Worm (Caenorhabditis elegans): ENCODE measurements around the gene cal-1.

Gene cal-1

ce11 chrV:12550755-12551154, 33.7 kb upstream of the cal-1 start:
- TF ChIP-seq nhr-27 (tag; optimal IDR thresholded peaks at IDR 0.05) = no peak
- TF ChIP-seq tlf-1 (GFP tag; optimal IDR thresholded peaks at IDR 0.05) = no peak
- TF ChIP-seq ekl-4 (GFP tag; IDR thresholded peaks at IDR 0.05) = no peak
- TF ChIP-seq ets-4 (GFP tag; optimal IDR thresholded peaks at IDR 0.05) = no peak

- TF ChIP-seq lin-26 (GFP tag; IDR thresholded peaks at IDR 0.05) (peak; percentile 39; the same call in 1 of the 2 replicates), nhr-27 (tag; optimal IDR thresholded peaks at IDR 0.05) (no peak), ama-1 (optimal IDR thresholded peaks at IDR 0.05) (peak; percentile 61), ama-1 (GFP tag; optimal IDR thresholded peaks at IDR 0.05) (no peak)
These were observed 33.1 kb upstream of the cal-1 start, which contains the start of gene F45D3.3 for ce11 chrV:12550036-12550626. F45D3.3 (minus strand) TSS chrV:12550385.

ce11 chrV:12549604-12550003, 32.6 kb upstream of the cal-1 start:
- TF ChIP-seq ama-1 (optimal IDR thresholded peaks at IDR 0.05) (peak; percentile 81), ama-1 (GFP tag; optimal IDR thresholded peaks at IDR 0.05) (no peak), mel-28 (tag; optimal IDR thresholded peaks at IDR 0.05; ENCODE audit: borderline replicate concordance) (no peak), chd-7 (tag; optimal IDR thresholded peaks at IDR 0.05) (peak; percentile 5), mcd-1 (GFP tag; IDR thresholded peaks at IDR 0.05) (0 out of 2 replicates have a peak, but pooled peaks have one; percentile 15)

DNA sequence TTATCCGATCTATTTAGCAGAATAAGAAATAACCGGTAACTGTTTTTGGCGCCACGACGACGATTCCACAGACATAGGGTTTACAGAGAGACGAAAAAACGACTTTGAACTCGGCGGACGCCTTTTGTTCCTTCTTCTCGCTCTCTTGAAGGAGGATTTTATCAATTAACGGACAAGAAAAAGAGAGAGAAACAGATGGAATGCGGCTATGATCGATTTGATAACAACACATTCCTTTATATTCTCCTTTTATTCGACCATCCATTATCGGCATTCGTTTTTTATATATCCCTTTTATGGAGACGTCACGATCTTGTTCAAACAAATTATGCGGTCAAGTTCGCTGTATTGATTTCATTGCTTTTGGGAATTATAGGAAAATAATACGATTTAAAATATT, 31.8 kb upstream of the cal-1 start:
- no peak for TF ChIP-seq T26A5.8 (tag; optimal IDR thresholded peaks at IDR 0.05)
- peak; percentile 18 for TF ChIP-seq ztf-26 (tag; optimal IDR thresholded peaks at IDR 0.05)
- peak; percentile 59; the same call in 1 of the 2 replicates for TF ChIP-seq nfyb-1 (GFP tag; IDR thresholded peaks at IDR 0.05)
- TF ChIP-seq tbx-9 (tag; optimal IDR thresholded peaks at IDR 0.05; ENCODE audit: borderline replicate concordance) = no peak
- TF ChIP-seq ama-1 (optimal IDR thresholded peaks at IDR 0.05) = peak; percentile 73
- TF ChIP-seq ama-1 (GFP tag; optimal IDR thresholded peaks at IDR 0.05) = no peak
- TF ChIP-seq rcor-1 (GFP tag; IDR thresholded peaks at IDR 0.05) = peak; percentile 10; the same call in 1 of the 2 replicates

DNA sequence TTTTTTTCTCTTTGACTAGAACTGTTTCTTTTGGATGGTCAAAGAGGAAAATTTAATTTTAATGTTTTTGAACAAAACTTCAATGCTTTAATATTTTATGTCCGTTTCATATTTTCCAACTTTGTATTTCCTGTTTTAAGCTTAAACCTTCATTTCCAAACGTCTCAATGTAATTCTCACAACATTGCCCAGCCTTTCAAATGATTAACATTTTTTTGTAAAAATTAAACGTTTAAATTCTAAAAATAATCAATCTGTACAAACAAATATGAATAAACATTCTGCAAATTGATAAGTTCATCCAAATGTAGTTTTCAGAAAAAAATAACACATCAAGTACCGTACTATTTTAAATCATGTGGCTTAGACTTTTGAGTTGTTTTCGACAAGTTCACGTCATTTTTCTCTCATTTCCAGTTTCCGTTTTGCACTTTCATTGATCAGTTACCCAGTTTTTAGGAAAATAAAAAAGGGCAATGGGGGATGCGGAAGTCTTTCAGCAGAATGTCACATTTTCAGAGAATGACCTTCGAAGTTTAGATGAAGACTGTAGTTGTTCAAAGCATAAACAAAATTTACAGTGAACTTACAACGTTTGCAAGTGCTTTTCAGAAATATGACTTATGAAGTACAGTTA, 25.8 kb upstream of the cal-1 start:
- TF ChIP-seq lag-1 (GFP tag; IDR thresholded peaks at IDR 0.05) = no peak
- no peak for TF ChIP-seq rpc-1 (optimal IDR thresholded peaks at IDR 0.05)
- TF ChIP-seq rpc-1 (tag; optimal IDR thresholded peaks at IDR 0.05) = no peak
- no peak for TF ChIP-seq F23B12.7 (tag; optimal IDR thresholded peaks at IDR 0.05; ENCODE audit: insufficient read depth)
- TF ChIP-seq hmg-20 (GFP tag; IDR thresholded peaks at IDR 0.05) = no peak
- TF ChIP-seq F55B11.4 (tag; optimal IDR thresholded peaks at IDR 0.05; ENCODE audit: borderline replicate concordance, insufficient read depth) = no peak
- no peak for TF ChIP-seq F22D6.2 (tag; optimal IDR thresholded peaks at IDR 0.05)
- no peak for TF ChIP-seq sdz-38 (tag; optimal IDR thresholded peaks at IDR 0.05)
- no peak for TF ChIP-seq aptf-2 (GFP tag; conservative IDR thresholded peaks at IDR 0.05)
- TF ChIP-seq F37B4.10 (GFP tag; IDR thresholded peaks at IDR 0.05) = no peak
- TF ChIP-seq cebp-2 (GFP tag; IDR thresholded peaks at IDR 0.05) = no peak

ce11 chrV:12541207-12541606, 24.2 kb upstream of the cal-1 start:
- no peak for TF ChIP-seq athp-1 (tag; optimal IDR thresholded peaks at IDR 0.05)
- no peak for TF ChIP-seq attf-3 (GFP tag; conservative IDR thresholded peaks at IDR 0.05)
- no peak for TF ChIP-seq ekl-4 (GFP tag; IDR thresholded peaks at IDR 0.05)
- TF ChIP-seq D2030.7 (GFP tag; IDR thresholded peaks at IDR 0.05) = no peak
- no peak for TF ChIP-seq him-1 (tag; optimal IDR thresholded peaks at IDR 0.05)
- TF ChIP-seq hlh-12 (tag; optimal IDR thresholded peaks at IDR 0.05) = no peak
- no peak for TF ChIP-seq nhr-80 (tag; optimal IDR thresholded peaks at IDR 0.05)
- no peak for TF ChIP-seq F10E7.11 (tag; optimal IDR thresholded peaks at IDR 0.05)
- no peak for TF ChIP-seq unc-62 (GFP tag; optimal IDR thresholded peaks at IDR 0.05)
- TF ChIP-seq F23B12.7 (tag; optimal IDR thresholded peaks at IDR 0.05; ENCODE audit: insufficient read depth) = no peak
- TF ChIP-seq efl-1 (GFP tag; optimal IDR thresholded peaks at IDR 0.05) = no peak
- TF ChIP-seq repo-1 (tag; optimal IDR thresholded peaks at IDR 0.05) = no peak
- no peak for TF ChIP-seq rcor-1 (GFP tag; IDR thresholded peaks at IDR 0.05)
- no peak for TF ChIP-seq nhr-27 (tag; optimal IDR thresholded peaks at IDR 0.05)
- no peak for TF ChIP-seq Y53G8AR.9 (GFP tag; conservative IDR thresholded peaks at IDR 0.05)
